Fruit fly (Drosophila melanogaster): ENCODE data around the gene CG32085.

CG32085 gene

DNA sequence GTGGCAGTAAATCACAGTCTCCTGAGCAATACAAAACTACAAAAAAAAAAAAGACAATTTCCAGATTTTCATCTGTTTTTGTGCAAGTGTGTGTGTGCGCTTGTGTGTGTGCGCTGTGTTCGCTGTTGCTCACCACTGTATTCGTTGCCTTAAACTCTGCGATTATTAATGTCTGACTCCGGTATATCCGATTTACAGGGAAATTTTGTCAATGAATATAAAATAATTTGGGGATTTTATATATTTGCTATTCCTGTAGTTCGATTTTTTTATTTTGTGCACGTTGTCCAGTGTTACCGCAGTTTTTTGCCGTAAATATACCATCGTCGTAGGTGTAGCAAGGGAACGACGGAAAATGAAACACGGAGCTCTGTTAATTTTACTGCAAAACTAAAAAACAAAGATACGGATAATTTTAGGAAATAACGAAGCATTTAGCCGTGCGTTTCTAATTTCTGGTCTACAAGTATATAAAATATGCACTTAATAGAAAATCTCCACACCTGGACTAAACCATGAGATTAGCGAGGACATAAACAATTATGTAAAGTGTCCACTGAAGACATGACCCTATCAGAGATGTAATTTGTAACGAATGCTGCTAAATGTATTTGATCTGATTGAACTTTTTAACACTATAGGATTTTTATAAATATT lies 70.9 kb downstream of the CG32085 start, which contains the start of gene Duba (continued):
- TF ChIP-seq dysf (GFP tag; IDR thresholded peaks at IDR 0.05) (no peak), CG30431 (GFP tag; optimal IDR thresholded peaks at IDR 0.05) (no peak), fd96Cb (tag; optimal IDR thresholded peaks at IDR 0.05) (no peak), CG10147 (GFP tag; optimal IDR thresholded peaks at IDR 0.05) (no peak), CG12659 (GFP tag; optimal IDR thresholded peaks at IDR 0.05) (peak; percentile 39), vfl (GFP tag; optimal IDR thresholded peaks at IDR 0.05) (no peak), oc (tag; optimal IDR thresholded peaks at IDR 0.05) (no peak), CG9797 (GFP tag; optimal IDR thresholded peaks at IDR 0.05) (peak; percentile 55), cwo (GFP tag; optimal IDR thresholded peaks at IDR 0.05) (no peak), ATbp (GFP tag; optimal IDR thresholded peaks at IDR 0.05) (no peak), Optix (GFP tag; IDR thresholded peaks at IDR 0.05) (no peak), az2 (GFP tag; optimal IDR thresholded peaks at IDR 0.05) (no peak), Eip74EF (GFP tag; optimal IDR thresholded peaks at IDR 0.05) (no peak), Med (GFP tag) (peak; percentile 71), sens-2 (GFP tag; IDR thresholded peaks at IDR 0.05) (no peak), CG12071 (GFP tag; optimal IDR thresholded peaks at IDR 0.05) (no peak), Doc2 (GFP tag; IDR thresholded peaks at IDR 0.05) (no peak), caup (GFP tag; optimal IDR thresholded peaks at IDR 0.05; ENCODE audit: severe bottlenecking) (no peak), MESR4 (GFP tag; optimal IDR thresholded peaks at IDR 0.05) (peak; percentile 83), bbx (GFP tag; IDR thresholded peaks at IDR 0.05; ENCODE audit: partially characterized antibody) (no peak), Dek (tag; optimal IDR thresholded peaks at IDR 0.05) (no peak), CG7357 (GFP tag; IDR thresholded peaks at IDR 0.05) (peak; percentile 84), Dbx (GFP tag; IDR thresholded peaks at IDR 0.05) (no peak), chinmo (GFP tag; IDR thresholded peaks at IDR 0.05; ENCODE audit: partially characterized antibody) (no peak), CG10431 (GFP tag; optimal IDR thresholded peaks at IDR 0.05) (no peak), Adf1 (GFP tag; IDR thresholded peaks at IDR 0.05) (no peak), CG10267 (tag; optimal IDR thresholded peaks at IDR 0.05) (peak; percentile 77), Neu2 (GFP tag; optimal IDR thresholded peaks at IDR 0.05; ENCODE audit: borderline replicate concordance) (no peak), Elba2 (GFP tag; optimal IDR thresholded peaks at IDR 0.05) (no peak), CG10274 (GFP tag; optimal IDR thresholded peaks at IDR 0.05) (no peak), btn (GFP tag; optimal IDR thresholded peaks at IDR 0.05) (no peak), Hmx (GFP tag; optimal IDR thresholded peaks at IDR 0.05) (no peak), D19A (tag; optimal IDR thresholded peaks at IDR 0.05) (no peak), CG9817 (tag; optimal IDR thresholded peaks at IDR 0.05) (no peak), CG15514 (GFP tag; optimal IDR thresholded peaks at IDR 0.05) (peak; percentile 13), CG3281 (GFP tag; optimal IDR thresholded peaks at IDR 0.05) (no peak), CG3995 (GFP tag; optimal IDR thresholded peaks at IDR 0.05) (no peak), Dp (GFP tag; optimal IDR thresholded peaks at IDR 0.05) (peak; percentile 1), CG1832 (GFP tag; optimal IDR thresholded peaks at IDR 0.05) (no peak), knrl (GFP tag; IDR thresholded peaks at IDR 0.05; ENCODE audit: partially characterized antibody) (0 out of 3 replicates have a peak, but pooled peaks have one; percentile 6), D (optimal IDR thresholded peaks at IDR 0.05) (no peak), D (GFP tag; optimal IDR thresholded peaks at IDR 0.05) (no peak), chn (GFP tag; optimal IDR thresholded peaks at IDR 0.05) (no peak), CG2199 (GFP tag; IDR thresholded peaks at IDR 0.05) (no peak), CG33557 (GFP tag; optimal IDR thresholded peaks at IDR 0.05) (no peak), Vsx1 (GFP tag; optimal IDR thresholded peaks at IDR 0.05) (no peak), Hand (GFP tag; optimal IDR thresholded peaks at IDR 0.05) (no peak), CG16863 (GFP tag; optimal IDR thresholded peaks at IDR 0.05) (no peak)

All from whole organism, embryonic.